Fruit fly (Drosophila melanogaster) whole organism, embryonic: ENCODE measurements around the gene Klp10A.

ENCODE experiments used
- Antp ChIP-seq: fragments of 200-800 bp; sonication (Bioruptor generic); optimal IDR thresholded peaks from 3 replicates; lab custom pipeline; 2016; ENCODE audit warnings: missing biosample characterization, missing genetic modification characterization
- C15 ChIP-seq: fragments of 200-800 bp; sonication (Bioruptor generic); IDR thresholded peaks from 3 replicates; pipeline ENCODE4 v1.3.6; 2022; ENCODE audit warnings: missing biosample characterization, missing genetic modification characterization
- CG1024 ChIP-seq: fragments of 200-800 bp; sonication (Bioruptor generic); IDR thresholded peaks from 2 replicates; pipeline ENCODE4 v1.3.6; 2022; ENCODE audit warnings: missing biosample characterization, missing genetic modification characterization
- CG10543 ChIP-seq: fragments of 200-800 bp; sonication (Bioruptor generic); optimal IDR thresholded peaks from 3 replicates; lab custom pipeline; 2017; ENCODE audit warnings: missing biosample characterization, mild to moderate bottlenecking, missing genetic modification characterization, moderate library complexity
- CG11398 ChIP-seq: fragments of 200-800 bp; sonication (Bioruptor generic); optimal IDR thresholded peaks from 2 replicates; lab custom pipeline; 2016; ENCODE audit warnings: missing biosample characterization, missing genetic modification characterization
- CG16813 ChIP-seq: fragments of 200-800 bp; sonication (Bioruptor generic); IDR thresholded peaks from 3 replicates; pipeline ENCODE4 v1.3.6; 2022; ENCODE audit warnings: missing biosample characterization, missing genetic modification characterization; ENCODE audit not compliant: partially characterized antibody
- CG17802 ChIP-seq: fragments of 200-800 bp; sonication (Bioruptor generic); optimal IDR thresholded peaks from 2 replicates; lab custom pipeline; 2018; ENCODE audit warnings: missing biosample characterization, mild to moderate bottlenecking, missing genetic modification characterization, moderate library complexity
- CG2712 ChIP-seq: fragments of 200-800 bp; optimal IDR thresholded peaks from 3 replicates; lab custom pipeline; 2019; ENCODE audit warnings: missing biosample characterization, mild to moderate bottlenecking, missing genetic modification characterization, moderate library complexity
- CG30020 ChIP-seq: fragments of 200-800 bp; optimal IDR thresholded peaks from 2 replicates; lab custom pipeline; 2019; ENCODE audit warnings: missing biosample characterization, mild to moderate bottlenecking, missing genetic modification characterization, moderate library complexity
- CG32767 ChIP-seq: fragments of 200-800 bp; sonication (Bioruptor generic); IDR thresholded peaks from 2 replicates; pipeline ENCODE4 v1.3.6; 2022; ENCODE audit warnings: missing biosample characterization, missing genetic modification characterization
- CG3847 ChIP-seq: fragments of 200-800 bp; sonication (Bioruptor generic); IDR thresholded peaks from 2 replicates; pipeline ENCODE4 v1.3.6; 2022; ENCODE audit warnings: missing biosample characterization, missing genetic modification characterization
- CG42726 ChIP-seq: fragments of 200-800 bp; sonication (Bioruptor generic); IDR thresholded peaks from 2 replicates; pipeline ENCODE4 v1.3.6; 2022; ENCODE audit warnings: missing biosample characterization, missing genetic modification characterization; ENCODE audit not compliant: partially characterized antibody
- CG4360 ChIP-seq: fragments of 200-800 bp; sonication (Bioruptor generic); IDR thresholded peaks from 2 replicates; pipeline ENCODE4 v1.3.6; 2022; ENCODE audit warnings: missing biosample characterization, missing genetic modification characterization
- CG43689 ChIP-seq: fragments of 200-800 bp; sonication (Bioruptor generic); IDR thresholded peaks from 2 replicates; pipeline ENCODE4 v1.3.6; 2022; ENCODE audit warnings: missing biosample characterization, missing genetic modification characterization
- CG7745 ChIP-seq: fragments of 200-800 bp; sonication (Bioruptor generic); optimal IDR thresholded peaks from 2 replicates; lab custom pipeline; 2018; ENCODE audit warnings: missing biosample characterization, mild to moderate bottlenecking, missing genetic modification characterization, moderate library complexity
- CG8359 ChIP-seq: fragments of 200-800 bp; sonication (Bioruptor generic); optimal IDR thresholded peaks from 2 replicates; lab custom pipeline; 2017; ENCODE audit warnings: missing biosample characterization, mild to moderate bottlenecking, missing genetic modification characterization, borderline replicate concordance
- CG9797 ChIP-seq: fragments of 200-800 bp; sonication (Bioruptor generic); optimal IDR thresholded peaks from 3 replicates; lab custom pipeline; 2018; ENCODE audit warnings: missing biosample characterization, mild to moderate bottlenecking, missing genetic modification characterization
- CrebB ChIP-seq: fragments of 200-800 bp; sonication (Bioruptor generic); optimal IDR thresholded peaks from 3 replicates; lab custom pipeline; 2018; ENCODE audit warnings: missing biosample characterization, mild to moderate bottlenecking, missing genetic modification characterization
- Dad ChIP-seq: fragments of 200-800 bp; sonication (Bioruptor generic); optimal IDR thresholded peaks from 3 replicates; lab custom pipeline; 2016; ENCODE audit warnings: missing biosample characterization, missing genetic modification characterization
- Deaf1 ChIP-seq: fragments of 200-800 bp; optimal IDR thresholded peaks from 3 replicates; lab custom pipeline; 2019; ENCODE audit warnings: missing biosample characterization, mild to moderate bottlenecking, missing genetic modification characterization, moderate library complexity
- H2.0 ChIP-seq: fragments of 200-800 bp; sonication (Bioruptor generic); IDR thresholded peaks from 2 replicates; pipeline ENCODE4 v1.3.6; 2022; ENCODE audit warnings: missing biosample characterization, missing genetic modification characterization
- Hr78 ChIP-seq, 2 experiments: fragments of 200-800 bp in 1 of 2; fragments of >200 bp in 1 of 2; sonication (Bioruptor generic) in 1 of 2; optimal IDR thresholded peaks; 2 replicates each; lab custom pipeline; 2017 to 2019; ENCODE audit warnings: missing biosample characterization in 2 of 2, missing genetic modification characterization in 2 of 2, mild to moderate bottlenecking in 1 of 2, moderate library complexity in 1 of 2
- Hsf ChIP-seq: fragments of 200-800 bp; sonication (Bioruptor generic); optimal IDR thresholded peaks from 3 replicates; lab custom pipeline; 2016; ENCODE audit warnings: missing biosample characterization, missing genetic modification characterization
- Mrtf ChIP-seq: fragments of 200-800 bp; sonication (Bioruptor generic); IDR thresholded peaks from 3 replicates; pipeline ENCODE4 v1.3.6; 2022; ENCODE audit warnings: missing biosample characterization, missing genetic modification characterization
- Myb ChIP-seq: fragments of 200-800 bp; sonication (Bioruptor generic); optimal IDR thresholded peaks from 2 replicates; lab custom pipeline; 2016; ENCODE audit warnings: missing biosample characterization, missing genetic modification characterization
- Nf-YA ChIP-seq: fragments of 200-800 bp; sonication (Bioruptor generic); IDR thresholded peaks from 2 replicates; pipeline ENCODE4 v1.3.6; 2022; ENCODE audit warnings: missing biosample characterization, missing genetic modification characterization
- Nf-YC ChIP-seq: fragments of 200-800 bp; optimal IDR thresholded peaks from 3 replicates; lab custom pipeline; 2019; ENCODE audit warnings: missing biosample characterization, mild to moderate bottlenecking, missing genetic modification characterization, moderate library complexity
- Opbp ChIP-seq: fragments of 200-800 bp; sonication (Bioruptor generic); IDR thresholded peaks from 3 replicates; pipeline ENCODE4 v1.3.6; 2022; ENCODE audit warnings: missing biosample characterization, missing genetic modification characterization; ENCODE audit not compliant: partially characterized antibody
- Rx ChIP-seq: fragments of 200-800 bp; sonication (Bioruptor generic); IDR thresholded peaks from 2 replicates; pipeline ENCODE4 v1.3.6; 2022; ENCODE audit warnings: missing biosample characterization, missing genetic modification characterization
- YL-1 ChIP-seq: fragments of 200-800 bp; sonication (Bioruptor generic); optimal IDR thresholded peaks from 3 replicates; lab custom pipeline; 2017; ENCODE audit warnings: missing biosample characterization, mild to moderate bottlenecking, missing genetic modification characterization
- bbx ChIP-seq: fragments of 200-800 bp; sonication (Bioruptor generic); IDR thresholded peaks from 2 replicates; pipeline ENCODE4 v1.3.6; 2022; ENCODE audit warnings: missing biosample characterization, missing genetic modification characterization; ENCODE audit not compliant: partially characterized antibody
- bowl ChIP-seq: fragments of 200-800 bp; sonication (Bioruptor generic); IDR thresholded peaks from 2 replicates; pipeline ENCODE4 v1.3.6; 2022; ENCODE audit warnings: missing biosample characterization, missing genetic modification characterization
- cato ChIP-seq: fragments of 200-800 bp; sonication (Bioruptor generic); optimal IDR thresholded peaks from 2 replicates; lab custom pipeline; 2016; ENCODE audit warnings: missing biosample characterization, missing genetic modification characterization, borderline replicate concordance
- chm ChIP-seq: fragments of 200-800 bp; sonication (Bioruptor generic); IDR thresholded peaks from 2 replicates; pipeline ENCODE4 v1.3.6; 2022; ENCODE audit warnings: missing biosample characterization, missing genetic modification characterization
- crp ChIP-seq, 2 experiments: fragments of 200-800 bp; sonication (Bioruptor generic); optimal IDR thresholded peaks; 2 replicates in 1 of 2; 3 replicates in 1 of 2; lab custom pipeline; 2017; ENCODE audit warnings: missing biosample characterization in 2 of 2, missing genetic modification characterization in 2 of 2, mild to moderate bottlenecking in 1 of 2, moderate library complexity in 1 of 2
- ewg ChIP-seq: fragments of 200-800 bp; sonication (Bioruptor generic); optimal IDR thresholded peaks from 3 replicates; lab custom pipeline; 2017; ENCODE audit warnings: mild to moderate bottlenecking, missing biosample characterization, missing genetic modification reagents, missing genetic modification characterization
- fd102C ChIP-seq: fragments of 200-800 bp; sonication (Bioruptor generic); optimal IDR thresholded peaks from 2 replicates; lab custom pipeline; 2018; ENCODE audit warnings: missing biosample characterization, mild to moderate bottlenecking, missing genetic modification characterization, moderate library complexity
- fd3F ChIP-seq: fragments of 200-800 bp; sonication (Bioruptor generic); optimal IDR thresholded peaks from 2 replicates; lab custom pipeline; 2018; ENCODE audit warnings: missing biosample characterization, mild to moderate bottlenecking, missing genetic modification characterization, moderate library complexity
- fu2 ChIP-seq: fragments of 200-800 bp; sonication (Bioruptor generic); optimal IDR thresholded peaks from 2 replicates; lab custom pipeline; 2016; ENCODE audit warnings: missing biosample characterization, missing genetic modification characterization
- grn ChIP-seq: fragments of 200-800 bp; sonication (Bioruptor generic); optimal IDR thresholded peaks from 3 replicates; lab custom pipeline; 2017; ENCODE audit warnings: missing biosample characterization, missing genetic modification characterization
- hth ChIP-seq: fragments of >200 bp; optimal IDR thresholded peaks from 2 replicates; lab custom pipeline; 2017; ENCODE audit warnings: inconsistent platforms
- ken ChIP-seq: fragments of 200-800 bp; sonication (Bioruptor generic); IDR thresholded peaks from 3 replicates; pipeline ENCODE4 v1.3.6; 2022; ENCODE audit warnings: missing biosample characterization, missing genetic modification characterization
- mld ChIP-seq: fragments of 200-800 bp; sonication (Bioruptor generic); IDR thresholded peaks from 3 replicates; pipeline ENCODE4 v1.3.6; 2022; ENCODE audit warnings: missing biosample characterization, missing genetic modification characterization; ENCODE audit not compliant: partially characterized antibody
- salm ChIP-seq: fragments of 200-800 bp; sonication (Bioruptor generic); optimal IDR thresholded peaks from 2 replicates; lab custom pipeline; 2018; ENCODE audit warnings: missing biosample characterization, mild to moderate bottlenecking, missing genetic modification characterization
- sens-2 ChIP-seq: fragments of 200-800 bp; sonication (Bioruptor generic); IDR thresholded peaks from 2 replicates; pipeline ENCODE4 v1.3.6; 2022; ENCODE audit warnings: missing biosample characterization, missing genetic modification characterization
- slp2 ChIP-seq: fragments of 200-800 bp; sonication (Bioruptor generic); optimal IDR thresholded peaks from 2 replicates; lab custom pipeline; 2016; ENCODE audit warnings: missing biosample characterization, missing genetic modification characterization
- so ChIP-seq: fragments of 200-800 bp; sonication (Bioruptor generic); IDR thresholded peaks from 3 replicates; pipeline ENCODE4 v1.3.6; 2022; ENCODE audit warnings: missing biosample characterization, missing genetic modification characterization
- ssp ChIP-seq: fragments of 200-800 bp; sonication (Bioruptor generic); IDR thresholded peaks from 2 replicates; pipeline ENCODE4 v1.3.6; 2022; ENCODE audit warnings: missing biosample characterization, missing genetic modification characterization
- stc ChIP-seq: fragments of 200-800 bp; sonication (Bioruptor generic); IDR thresholded peaks from 2 replicates; pipeline ENCODE4 v1.3.6; 2022; ENCODE audit warnings: missing biosample characterization, missing genetic modification characterization
- vfl ChIP-seq: fragments of 200-800 bp; sonication (Bioruptor generic); optimal IDR thresholded peaks from 2 replicates; lab custom pipeline; 2016; ENCODE audit warnings: missing biosample characterization, missing genetic modification characterization
- zfh2 ChIP-seq: fragments of 200-800 bp; sonication (Bioruptor generic); optimal IDR thresholded peaks from 2 replicates; lab custom pipeline; 2016; ENCODE audit warnings: missing biosample characterization, missing genetic modification characterization

The Klp10A gene

DNA sequence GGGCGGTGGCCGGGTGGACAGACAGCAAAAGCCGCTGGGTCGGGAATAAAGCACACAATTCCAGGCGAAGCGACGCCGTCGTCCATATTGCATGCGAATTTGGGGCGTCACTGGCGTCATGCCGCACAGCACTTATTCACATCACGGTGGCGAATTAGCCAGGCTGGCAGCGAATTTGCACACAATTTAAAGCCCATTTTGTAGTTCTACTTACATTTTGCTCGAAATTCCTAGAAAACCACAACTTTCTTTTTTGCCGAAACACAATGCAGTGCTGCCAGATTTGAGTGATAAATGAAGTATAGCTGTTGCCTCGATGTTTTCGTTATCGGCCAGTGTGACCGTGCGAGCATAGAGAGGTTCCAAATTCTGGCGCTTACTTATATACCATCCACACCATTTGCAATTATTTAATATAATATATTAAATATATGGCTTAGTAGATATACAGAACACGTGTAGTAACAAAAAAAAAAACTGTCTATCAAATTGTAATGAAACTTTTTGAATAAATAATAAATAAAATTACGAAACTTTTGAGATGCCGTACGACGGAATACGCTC lies 11.4 kb upstream of the Klp10A start, which contains the start of gene Ran (continued):
- TF ChIP-seq crp (GFP tag; optimal IDR thresholded peaks at IDR 0.05; lab: Kevin White, UChicago): no peak
- peak; percentile 98 for TF ChIP-seq ssp (GFP tag; lab: Robert Waterston, UW)
- no peak for TF ChIP-seq grn (GFP tag; lab: Kevin White, UChicago)
- TF ChIP-seq Antp (GFP tag; lab: Kevin White, UChicago): no peak
- no peak for TF ChIP-seq Nf-YA (GFP tag; lab: Robert Waterston, UW)
- TF ChIP-seq CG4360 (GFP tag; lab: Robert Waterston, UW): no peak
- TF ChIP-seq CG16813: 0 out of 3 replicates have a peak, but pooled peaks have one; percentile 35
- peak; percentile 41; the same call in 1 of the 3 replicates for TF ChIP-seq Opbp (GFP tag; lab: Robert Waterston, UW)
- TF ChIP-seq hth: no peak
- TF ChIP-seq bowl (GFP tag; lab: Robert Waterston, UW): no peak
- TF ChIP-seq H2.0: no peak
- no peak for TF ChIP-seq Mrtf (GFP tag; lab: Robert Waterston, UW)
- TF ChIP-seq Dad (GFP tag; lab: Kevin White, UChicago): no peak
- TF ChIP-seq chm (GFP tag; lab: Robert Waterston, UW): no peak
- no peak for TF ChIP-seq vfl (GFP tag; lab: Kevin White, UChicago)
- TF ChIP-seq CG10543 (GFP tag; lab: Kevin White, UChicago): no peak
- no peak for TF ChIP-seq CG11398
- no peak for TF ChIP-seq bbx (GFP tag; lab: Robert Waterston, UW)
- TF ChIP-seq CG1024 (GFP tag; lab: Robert Waterston, UW): peak; percentile 83
- TF ChIP-seq CG32767 (GFP tag; lab: Robert Waterston, UW): no peak
- no peak for TF ChIP-seq sens-2 (GFP tag; lab: Robert Waterston, UW)
- TF ChIP-seq salm (tag; lab: Kevin White, UChicago): no peak
- TF ChIP-seq CG30020: peak; percentile 95
- no peak for TF ChIP-seq slp2
- TF ChIP-seq Rx (GFP tag; lab: Robert Waterston, UW): no peak
- no peak for TF ChIP-seq fd102C (GFP tag; lab: Kevin White, UChicago)
- no peak for TF ChIP-seq CG7745 (tag; lab: Kevin White, UChicago)
- no peak for TF ChIP-seq stc (GFP tag; lab: Robert Waterston, UW)
- TF ChIP-seq CG8359: no peak
- peak; percentile 42 for TF ChIP-seq CG9797
- TF ChIP-seq Myb (GFP tag; lab: Kevin White, UChicago): no peak
- no peak for TF ChIP-seq cato (GFP tag; lab: Kevin White, UChicago)
- TF ChIP-seq Nf-YC: no peak
- no peak for TF ChIP-seq CrebB (tag; lab: Kevin White, UChicago)
- TF ChIP-seq CG17802: peak; percentile 68
- TF ChIP-seq zfh2 (GFP tag; lab: Kevin White, UChicago): peak; percentile 16
- peak; percentile 47 for TF ChIP-seq CG3847 (GFP tag; lab: Robert Waterston, UW)
- TF ChIP-seq ewg (GFP tag; lab: Kevin White, UChicago): no peak
- TF ChIP-seq Hsf (GFP tag; lab: Kevin White, UChicago): no peak
- TF ChIP-seq fd3F (GFP tag; lab: Kevin White, UChicago): no peak
- peak; percentile 31 for TF ChIP-seq CG2712 (tag; lab: Kevin White, UChicago)
- TF ChIP-seq CG42726: peak; percentile 53; the same call in 1 of the 2 replicates
- TF ChIP-seq CG43689 (GFP tag; lab: Robert Waterston, UW): no peak
- TF ChIP-seq fu2 (GFP tag; lab: Kevin White, UChicago): no peak
- TF ChIP-seq C15 (GFP tag; lab: Robert Waterston, UW): no peak
- TF ChIP-seq Hr78 (GFP tag; optimal IDR thresholded peaks at IDR 0.05; lab: Kevin White, UChicago): no peak
- TF ChIP-seq ken (GFP tag; lab: Robert Waterston, UW): no peak
- peak; percentile 59 for TF ChIP-seq YL-1 (GFP tag; lab: Kevin White, UChicago)
- TF ChIP-seq Deaf1: no peak
- TF ChIP-seq mld (GFP tag; lab: Robert Waterston, UW): no peak
- TF ChIP-seq so (GFP tag; lab: Robert Waterston, UW): 0 out of 3 replicates have a peak, but pooled peaks have one; percentile 18
